Fruit fly (Drosophila melanogaster): ENCODE data around the gene mthl14.

The mthl14 gene

dm6 chr3L:199754-200596 lies 47.3 kb upstream of the mthl14 start, which contains the start of the genes rno and mri (continued):
- TF ChIP-seq Sox102F (GFP tag; optimal IDR thresholded peaks at IDR 0.05) (peak; percentile 28), CG3032 (tag; optimal IDR thresholded peaks at IDR 0.05) (peak; percentile 72), CG10631 (GFP tag; optimal IDR thresholded peaks at IDR 0.05) (peak; percentile 77), CG16779 (tag; optimal IDR thresholded peaks at IDR 0.05) (no peak), CG9139 (GFP tag; optimal IDR thresholded peaks at IDR 0.05) (no peak), CG8119 (GFP tag; IDR thresholded peaks at IDR 0.05) (peak; percentile 51; the same call in 1 of the 3 replicates), CG11902 (GFP tag; optimal IDR thresholded peaks at IDR 0.05) (no peak), dac (GFP tag; optimal IDR thresholded peaks at IDR 0.05) (no peak), Ets96B (tag; optimal IDR thresholded peaks at IDR 0.05) (peak; percentile 59), salr (GFP tag; optimal IDR thresholded peaks at IDR 0.05) (no peak), OdsH (GFP tag; optimal IDR thresholded peaks at IDR 0.05) (peak; percentile 59), net (GFP tag; optimal IDR thresholded peaks at IDR 0.05) (no peak), Hr4 (GFP tag; optimal IDR thresholded peaks at IDR 0.05) (no peak), fd59A (GFP tag; optimal IDR thresholded peaks at IDR 0.05) (no peak), CG8319 (GFP tag; optimal IDR thresholded peaks at IDR 0.05) (no peak), CG8632 (GFP tag; optimal IDR thresholded peaks at IDR 0.05) (peak; percentile 64), svp (GFP tag) (no peak), Gug (GFP tag; IDR thresholded peaks at IDR 0.05) (0 out of 2 replicates have a peak, but pooled peaks have one; percentile 25)

- TF ChIP-seq CG1621 (tag; optimal IDR thresholded peaks at IDR 0.05) = no peak
- no peak for TF ChIP-seq CG10669 (GFP tag; optimal IDR thresholded peaks at IDR 0.05)
- no peak for TF ChIP-seq CG15336 (GFP tag; IDR thresholded peaks at IDR 0.05)
- no peak for TF ChIP-seq achi (GFP tag; optimal IDR thresholded peaks at IDR 0.05)
- no peak for TF ChIP-seq CG32006 (GFP tag; optimal IDR thresholded peaks at IDR 0.05)
- peak; percentile 74 for TF ChIP-seq svp (GFP tag)
- peak; percentile 71 for TF ChIP-seq fkh (GFP tag; optimal IDR thresholded peaks at IDR 0.05)
- no peak for TF ChIP-seq CG6792 (GFP tag; optimal IDR thresholded peaks at IDR 0.05)
- no peak for TF ChIP-seq eg (GFP tag; IDR thresholded peaks at IDR 0.05)
- TF ChIP-seq esn (GFP tag; optimal IDR thresholded peaks at IDR 0.05) = no peak
- TF ChIP-seq OdsH (GFP tag; optimal IDR thresholded peaks at IDR 0.05) = no peak
- TF ChIP-seq Ets96B (tag; optimal IDR thresholded peaks at IDR 0.05) = no peak
- no peak for TF ChIP-seq CG6276 (GFP tag; optimal IDR thresholded peaks at IDR 0.05)
- TF ChIP-seq CG6163 (GFP tag; IDR thresholded peaks at IDR 0.05) = no peak
- TF ChIP-seq net (GFP tag; optimal IDR thresholded peaks at IDR 0.05) = no peak
- no peak for TF ChIP-seq vri (GFP tag; optimal IDR thresholded peaks at IDR 0.05)
- peak; percentile 14 for TF ChIP-seq CG6808 (GFP tag; optimal IDR thresholded peaks at IDR 0.05)
- TF ChIP-seq ss (GFP tag; optimal IDR thresholded peaks at IDR 0.05) = peak in 1 of 2 experiments; percentile 46
- no peak for TF ChIP-seq Eip78C (GFP tag)
- TF ChIP-seq Ets21C (GFP tag; optimal IDR thresholded peaks at IDR 0.05) = no peak
- TF ChIP-seq Blimp-1 (GFP tag; optimal IDR thresholded peaks at IDR 0.05) = no peak
- TF ChIP-seq CG10631 (GFP tag; optimal IDR thresholded peaks at IDR 0.05) = no peak
- TF ChIP-seq Sox102F (GFP tag; optimal IDR thresholded peaks at IDR 0.05) = no peak
- no peak for TF ChIP-seq CG31627 (GFP tag; optimal IDR thresholded peaks at IDR 0.05)
- TF ChIP-seq salr (GFP tag; optimal IDR thresholded peaks at IDR 0.05) = no peak
- no peak for TF ChIP-seq Lpt (GFP tag; optimal IDR thresholded peaks at IDR 0.05)
- no peak for TF ChIP-seq Hr39 (GFP tag; optimal IDR thresholded peaks at IDR 0.05)
- no peak for TF ChIP-seq CG34406 (GFP tag; optimal IDR thresholded peaks at IDR 0.05)
- no peak for TF ChIP-seq fd59A (GFP tag; optimal IDR thresholded peaks at IDR 0.05)
- no peak for TF ChIP-seq Eip75B (GFP tag; optimal IDR thresholded peaks at IDR 0.05)
- TF ChIP-seq dac (GFP tag; optimal IDR thresholded peaks at IDR 0.05) = no peak
- TF ChIP-seq lz (GFP tag; optimal IDR thresholded peaks at IDR 0.05) = no peak
- TF ChIP-seq CG11762 (GFP tag; optimal IDR thresholded peaks at IDR 0.05; ENCODE audit: insufficient read depth) = no peak
- no peak for TF ChIP-seq CG3032 (tag; optimal IDR thresholded peaks at IDR 0.05)
- TF ChIP-seq Hr4 (GFP tag; optimal IDR thresholded peaks at IDR 0.05) = no peak
- TF ChIP-seq fd85E (GFP tag; optimal IDR thresholded peaks at IDR 0.05) = no peak
These were observed 43.7 kb upstream of the mthl14 start, which contains the start of gene NitFhit for dm6 chr3L:203536-204135. Gene NitFhit, plus strand, starts transcription at chr3L:203730.
